Worm (Caenorhabditis elegans): ENCODE measurements around the gene col-86.
"Not testable (repeated sequence)": the region's sequence is repeated elsewhere in the genome, so short reads cannot be mapped to it uniquely, and the experiment has no call there.

The col-86 gene

ce11 chrII:13047609-13048008, 50.5 kb downstream of the col-86 start, which contains the start of gene F42G4.2:
Gene F42G4.2 (plus strand): TSS chrII:13047909.
- TF ChIP-seq hmg-1.1 (GFP tag; IDR thresholded peaks at IDR 0.05); daf-12 (tag; optimal IDR thresholded peaks at IDR 0.05); snpc-4 (tag; optimal IDR thresholded peaks at IDR 0.05): not testable (repeated sequence)

ce11 chrII:13047106-13047505, 51.0 kb downstream of the col-86 start, which contains the start of gene F42G4.7:
Gene F42G4.7 (minus strand): TSS chrII:13047290.
- TF ChIP-seq ceh-28 (tag; optimal IDR thresholded peaks at IDR 0.05) = peak; percentile 63

Data from whole organism, L4 larva.